Fruit fly (Drosophila melanogaster) whole organism, pupa: Measurements from ENCODE around the gene CG6503.

Source experiments
- CG10348 ChIP-seq: fragments of 200-800 bp; sonication (Bioruptor generic); IDR thresholded peaks from 2 replicates; pipeline ENCODE4 v1.3.6; 2022; ENCODE audit warnings: missing biosample characterization, missing genetic modification characterization
- CG14655 ChIP-seq: fragments of 200-800 bp; sonication (Bioruptor generic); optimal IDR thresholded peaks from 3 replicates; lab custom pipeline; 2017; ENCODE audit warnings: mild to moderate bottlenecking, missing biosample characterization, missing genetic modification reagents, missing genetic modification characterization
- CG34367 ChIP-seq: fragments of 200-800 bp; sonication (Bioruptor generic); optimal IDR thresholded peaks from 2 replicates; lab custom pipeline; 2018; ENCODE audit warnings: missing biosample characterization, mild to moderate bottlenecking, missing genetic modification characterization
- CG4496 ChIP-seq: fragments of 200-800 bp; sonication (Bioruptor generic); IDR thresholded peaks from 3 replicates; pipeline ENCODE4 v1.3.6; 2022; ENCODE audit warnings: missing biosample characterization, missing genetic modification characterization
- CG8301 ChIP-seq: fragments of 200-800 bp; sonication (Bioruptor generic); optimal IDR thresholded peaks from 2 replicates; lab custom pipeline; 2018; ENCODE audit warnings: missing biosample characterization, mild to moderate bottlenecking, missing genetic modification characterization
- D1 ChIP-seq: fragments of 200-800 bp; sonication (Bioruptor generic); optimal IDR thresholded peaks from 2 replicates; lab custom pipeline; 2018; ENCODE audit warnings: missing biosample characterization, mild to moderate bottlenecking, missing genetic modification characterization, moderate library complexity
- EcR ChIP-seq: fragments of 200-800 bp; sonication (Bioruptor generic); optimal IDR thresholded peaks from 3 replicates; lab custom pipeline; 2019; ENCODE audit warnings: missing biosample characterization, missing genetic modification characterization, mild to moderate bottlenecking, moderate library complexity, missing genetic modification reagents
- Pif1B ChIP-seq: fragments of 200-800 bp; sonication (Bioruptor generic); optimal IDR thresholded peaks from 3 replicates; lab custom pipeline; 2016; ENCODE audit warnings: missing biosample characterization, missing genetic modification characterization
- rn ChIP-seq: fragments of 200-800 bp; sonication (Bioruptor generic); IDR thresholded peaks from 2 replicates; pipeline ENCODE4 v1.3.6; 2022; ENCODE audit warnings: missing biosample characterization, missing genetic modification characterization

DNA sequence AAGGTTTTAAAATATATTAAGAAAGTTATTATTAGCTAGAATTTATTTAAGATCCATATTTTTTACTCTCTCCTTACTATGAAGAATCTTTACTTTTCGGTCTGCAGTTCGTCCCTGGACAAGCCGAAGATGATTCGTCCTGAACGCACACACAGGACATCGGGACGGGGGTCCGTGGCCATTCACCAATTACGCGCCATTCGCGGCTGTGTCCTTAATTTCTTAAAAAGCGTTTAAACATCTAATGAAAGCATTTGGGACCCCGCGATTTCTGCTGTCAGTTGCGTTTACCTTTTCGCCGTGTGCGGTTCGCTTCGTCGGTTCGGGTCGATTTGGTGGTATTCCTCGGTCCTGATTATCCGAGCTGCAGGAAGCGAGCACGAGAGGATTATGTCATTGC is 33.0 kb upstream of the CG6503 start, which contains the start of gene CG14238:
- TF ChIP-seq D1 (tag; lab: Kevin White, UChicago) (no peak), CG14655 (no peak), CG8301 (tag; lab: Kevin White, UChicago) (no peak), Pif1B (GFP tag; lab: Kevin White, UChicago) (no peak), CG34367 (no peak), CG10348 (GFP tag; lab: Robert Waterston, UW) (no peak), EcR (GFP tag; lab: Kevin White, UChicago) (no peak), CG4496 (GFP tag; lab: Robert Waterston, UW) (no peak), rn (GFP tag; lab: Robert Waterston, UW) (no peak)
